Worm (Caenorhabditis elegans) whole organism, young adult: ENCODE results near the gene ZC204.12.

Experiments used
- B0019.2 ChIP-seq: fragments of 200-800 bp; sonication (Bioruptor generic); conservative IDR thresholded peaks from 2 replicates; pipeline ENCODE4 v1.3.6; 2022; ENCODE audit warnings: missing genetic modification reagents, missing genetic modification characterization, missing compliant biosample characterization
- B0261.1 ChIP-seq: sonication (generic microtip); optimal IDR thresholded peaks from 2 replicates; lab custom pipeline; 2016; ENCODE audit warnings: mild to moderate bottlenecking, missing genetic modification characterization, moderate library complexity, missing compliant biosample characterization
- C06A6.2 ChIP-seq: fragments of 200-800 bp; sonication (Bioruptor generic); conservative IDR thresholded peaks from 2 replicates; pipeline ENCODE4 v1.3.6; 2022; ENCODE audit warnings: missing genetic modification characterization, missing compliant biosample characterization
- F22D6.2 ChIP-seq: sonication (generic microtip); optimal IDR thresholded peaks from 2 replicates; lab custom pipeline; 2016; ENCODE audit warnings: mild to moderate bottlenecking, missing genetic modification characterization, missing compliant biosample characterization
- F23B12.7 ChIP-seq: sonication (generic microtip); optimal IDR thresholded peaks from 2 replicates; lab custom pipeline; 2017; ENCODE audit warnings: missing genetic modification characterization, mild to moderate bottlenecking, missing compliant biosample characterization, antibody characterized with exemption, moderate library complexity; ENCODE audit not compliant: insufficient read depth
- F57C9.4 ChIP-seq: sonication (generic microtip); optimal IDR thresholded peaks from 2 replicates; lab custom pipeline; 2017; ENCODE audit warnings: mild to moderate bottlenecking, missing genetic modification characterization, missing compliant biosample characterization
- Y53F4B.3 ChIP-seq: fragments of 200-800 bp; sonication (Bioruptor generic); IDR thresholded peaks from 2 replicates; pipeline ENCODE4 v1.3.6; 2022; ENCODE audit warnings: missing genetic modification reagents, missing genetic modification characterization, missing compliant biosample characterization
- Y95B8A.8 ChIP-seq: fragments of 200-800 bp; sonication (Bioruptor generic); IDR thresholded peaks from 2 replicates; pipeline ENCODE4 v1.3.6; 2022; ENCODE audit warnings: missing genetic modification reagents, missing genetic modification characterization, missing compliant biosample characterization
- aptf-2 ChIP-seq: fragments of 200-800 bp; sonication (Bioruptor generic); conservative IDR thresholded peaks from 2 replicates; pipeline ENCODE4 v1.3.6; 2022; ENCODE audit warnings: missing genetic modification reagents, missing genetic modification characterization, missing compliant biosample characterization
- atf-7 ChIP-seq: sonication (generic microtip); optimal IDR thresholded peaks from 2 replicates; lab custom pipeline; 2017; ENCODE audit warnings: mild to moderate bottlenecking, missing genetic modification characterization, missing compliant biosample characterization
- attf-3 ChIP-seq: fragments of 200-800 bp; sonication (Bioruptor generic); conservative IDR thresholded peaks from 2 replicates; pipeline ENCODE4 v1.3.6; 2022; ENCODE audit warnings: missing genetic modification reagents, missing genetic modification characterization, missing compliant biosample characterization
- attf-5 ChIP-seq: fragments of 200-800 bp; sonication (Bioruptor generic); optimal IDR thresholded peaks from 2 replicates; lab custom pipeline; 2018; ENCODE audit warnings: mild to moderate bottlenecking, missing genetic modification characterization, missing compliant biosample characterization
- bed-2 ChIP-seq: fragments of 200-800 bp; sonication (Bioruptor generic); IDR thresholded peaks from 2 replicates; pipeline ENCODE4 v1.3.6; 2022; ENCODE audit warnings: missing genetic modification reagents, missing genetic modification characterization, missing compliant biosample characterization
- ceh-27 ChIP-seq: fragments of 200-800 bp; sonication (Bioruptor generic); optimal IDR thresholded peaks from 2 replicates; lab custom pipeline; 2018; ENCODE audit warnings: mild to moderate bottlenecking, missing genetic modification characterization, moderate library complexity, missing compliant biosample characterization
- ceh-40 ChIP-seq: fragments of 200-800 bp; sonication (Bioruptor generic); IDR thresholded peaks from 2 replicates; pipeline ENCODE4 v1.3.6; 2022; ENCODE audit warnings: missing genetic modification characterization, missing compliant biosample characterization
- ceh-79 ChIP-seq: sonication (generic microtip); optimal IDR thresholded peaks from 2 replicates; lab custom pipeline; 2017; ENCODE audit warnings: mild to moderate bottlenecking, missing genetic modification characterization, missing compliant biosample characterization
- dox-1 ChIP-seq: fragments of 200-800 bp; sonication (Bioruptor generic); IDR thresholded peaks from 2 replicates; pipeline ENCODE4 v1.3.6; 2022; ENCODE audit warnings: missing genetic modification reagents, missing genetic modification characterization, missing compliant biosample characterization
- dpl-1 ChIP-seq: fragments of 150-350 bp; optimal IDR thresholded peaks from 2 replicates; lab custom pipeline; 2014; ENCODE audit warnings: missing biosample characterization, missing genetic modification reagents, missing genetic modification characterization
- egl-18 ChIP-seq: fragments of 200-800 bp; sonication (Bioruptor generic); IDR thresholded peaks from 2 replicates; pipeline ENCODE4 v1.3.6; 2022; ENCODE audit warnings: missing genetic modification reagents, missing genetic modification characterization, missing compliant biosample characterization
- egl-44 ChIP-seq: fragments of 200-800 bp; sonication (Bioruptor generic); IDR thresholded peaks from 2 replicates; pipeline ENCODE4 v1.3.6; 2022; ENCODE audit warnings: missing genetic modification reagents, missing genetic modification characterization, missing compliant biosample characterization
- hmg-1.2 ChIP-seq: fragments of 200-800 bp; sonication (Bioruptor generic); IDR thresholded peaks from 2 replicates; pipeline ENCODE4 v1.3.6; 2022; ENCODE audit warnings: missing genetic modification reagents, missing genetic modification characterization, missing compliant biosample characterization
- hrde-1 ChIP-seq: sonication (generic microtip); optimal IDR thresholded peaks from 2 replicates; lab custom pipeline; 2016; ENCODE audit warnings: missing genetic modification characterization, mild to moderate bottlenecking, missing compliant biosample characterization, moderate library complexity, missing genotype, missing genetic modification reagents, borderline replicate concordance
- let-607 ChIP-seq, 2 experiments: fragments of 200-800 bp in 1 of 2; sonication (Bioruptor generic) in 1 of 2; sonication (generic microtip) in 1 of 2; optimal IDR thresholded peaks; 2 replicates each; lab custom pipeline; 2016 to 2018; ENCODE audit warnings: mild to moderate bottlenecking in 2 of 2, missing compliant biosample characterization in 2 of 2, missing genetic modification characterization in 2 of 2, moderate library complexity in 2 of 2, missing genotype in 1 of 2
- lin-35 ChIP-seq, 3 experiments: fragments of 150-350 bp in 2 of 3; sonication (generic microtip) in 1 of 3; optimal IDR thresholded peaks; 2 replicates each; lab custom pipeline; 2014 to 2018; ENCODE audit warnings: missing biosample characterization in 3 of 3, missing genetic modification characterization in 3 of 3, missing genetic modification reagents in 3 of 3
- lsy-27 ChIP-seq: sonication (generic microtip); optimal IDR thresholded peaks from 2 replicates; lab custom pipeline; 2017; ENCODE audit warnings: missing genetic modification characterization, mild to moderate bottlenecking, missing compliant biosample characterization, antibody characterized with exemption, missing genotype, borderline replicate concordance; ENCODE audit not compliant: insufficient read depth
- madf-8 ChIP-seq: fragments of 200-800 bp; sonication (Bioruptor generic); conservative IDR thresholded peaks from 2 replicates; pipeline ENCODE4 v1.3.6; 2022; ENCODE audit warnings: missing genetic modification reagents, missing genetic modification characterization, missing compliant biosample characterization
- mes-4 ChIP-seq: sonication (generic microtip); optimal IDR thresholded peaks from 2 replicates; lab custom pipeline; 2016; ENCODE audit warnings: missing genotype, missing genetic modification characterization, missing compliant biosample characterization
- mxl-1 ChIP-seq: sonication (generic microtip); optimal IDR thresholded peaks from 2 replicates; lab custom pipeline; 2016; ENCODE audit warnings: missing genetic modification characterization, missing compliant biosample characterization
- nhr-120 ChIP-seq: fragments of 200-800 bp; sonication (Bioruptor generic); IDR thresholded peaks from 2 replicates; pipeline ENCODE4 v1.3.6; 2022; ENCODE audit warnings: missing genetic modification characterization, missing compliant biosample characterization
- nhr-80 ChIP-seq: sonication (generic microtip); optimal IDR thresholded peaks from 2 replicates; lab custom pipeline; 2016; ENCODE audit warnings: missing genetic modification characterization, missing compliant biosample characterization
- pha-4 ChIP-seq: fragments of 150-350 bp; sonication (generic microtip); optimal IDR thresholded peaks from 2 replicates; lab custom pipeline; 2014; ENCODE audit warnings: missing biosample characterization, missing genetic modification reagents, missing genetic modification characterization
- rcor-1 ChIP-seq: fragments of 200-800 bp; sonication (Bioruptor generic); IDR thresholded peaks from 2 replicates; pipeline ENCODE4 v1.3.6; 2022; ENCODE audit warnings: missing genetic modification reagents, missing genetic modification characterization, missing compliant biosample characterization
- rec-8 ChIP-seq, 2 experiments: sonication (generic microtip); optimal IDR thresholded peaks; 2 replicates each; lab custom pipeline; 2016; ENCODE audit warnings: mild to moderate bottlenecking in 2 of 2, missing genetic modification characterization in 2 of 2, missing genetic modification reagents in 2 of 2, missing genotype in 2 of 2, missing biosample characterization in 1 of 2, missing compliant biosample characterization in 1 of 2, moderate library complexity in 1 of 2
- rpc-1 ChIP-seq, 2 experiments: fragments of 150-350 bp in 1 of 2; sonication (generic microtip) in 1 of 2; optimal IDR thresholded peaks; 2 replicates each; lab custom pipeline; 2014 to 2018; ENCODE audit warnings: missing biosample characterization in 1 of 2, missing genetic modification characterization in 1 of 2, missing genetic modification reagents in 1 of 2, missing genotype in 1 of 2
- sdz-38 ChIP-seq: sonication (generic microtip); optimal IDR thresholded peaks from 2 replicates; lab custom pipeline; 2016; ENCODE audit warnings: missing genotype, missing genetic modification characterization, missing compliant biosample characterization
- snpc-4 ChIP-seq, 5 experiments: fragments of 150-350 bp in 1 of 5; sonication (generic microtip) in 4 of 5; optimal IDR thresholded peaks; 2 replicates each; lab custom pipeline; 2014 to 2018; ENCODE audit warnings: missing genetic modification characterization in 5 of 5, missing biosample characterization in 3 of 5, antibody characterized with exemption in 2 of 5, mild to moderate bottlenecking in 2 of 5, missing compliant biosample characterization in 2 of 5, missing genotype in 2 of 5, moderate library complexity in 2 of 5, missing genetic modification reagents in 1 of 5
- sptf-2 ChIP-seq: fragments of 200-800 bp; sonication (Bioruptor generic); optimal IDR thresholded peaks from 2 replicates; lab custom pipeline; 2018; ENCODE audit warnings: mild to moderate bottlenecking, missing genetic modification characterization, missing compliant biosample characterization
- tbp1 ChIP-seq: fragments of 200-800 bp; sonication (Bioruptor generic); optimal IDR thresholded peaks from 2 replicates; lab custom pipeline; 2018; ENCODE audit warnings: mild to moderate bottlenecking, missing genetic modification characterization, missing compliant biosample characterization
- zim-3 ChIP-seq: sonication (generic microtip); optimal IDR thresholded peaks from 2 replicates; lab custom pipeline; 2017; ENCODE audit warnings: mild to moderate bottlenecking, missing genetic modification characterization, moderate library complexity, missing compliant biosample characterization
- ztf-25 ChIP-seq: fragments of 200-800 bp; sonication (Bioruptor generic); IDR thresholded peaks from 2 replicates; pipeline ENCODE4 v1.3.6; 2022; ENCODE audit warnings: missing genetic modification reagents, missing genetic modification characterization, missing compliant biosample characterization
- ztf-6 ChIP-seq: fragments of 200-800 bp; sonication (Bioruptor generic); IDR thresholded peaks from 2 replicates; pipeline ENCODE4 v1.3.6; 2022; ENCODE audit warnings: missing genetic modification reagents, missing genetic modification characterization, missing compliant biosample characterization

ZC204.12 gene

DNA sequence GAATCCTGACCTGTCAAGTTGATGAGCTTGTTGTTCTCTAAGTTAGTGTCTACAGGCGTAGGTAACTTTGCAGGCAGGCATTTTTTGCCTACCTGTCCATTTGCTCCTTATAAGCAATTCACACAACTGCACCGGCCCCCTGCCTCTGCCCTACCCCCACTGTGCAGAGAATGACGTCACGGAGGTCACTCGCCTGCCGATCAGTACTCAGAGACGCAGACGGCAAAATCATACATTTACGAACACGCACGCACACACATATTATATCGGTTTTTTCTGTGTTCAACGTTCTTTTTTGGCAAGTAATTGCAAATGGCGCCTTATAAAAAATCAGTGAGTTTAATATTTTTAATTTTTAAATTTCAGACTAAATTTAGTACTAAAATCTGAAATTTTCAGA is 6.4 kb upstream of the ZC204.12 start, which contains the start of gene duxl-1:
Gene duxl-1 (plus strand): TSS at position 184 of the 400 bp plus-strand sequence.
- TF ChIP-seq Y95B8A.8 (GFP tag; lab: Robert Waterston, UW), result no peak
- TF ChIP-seq F23B12.7 (tag; lab: Kevin White, UChicago), result no peak
- TF ChIP-seq sdz-38, result no peak
- TF ChIP-seq attf-3 (GFP tag; lab: Robert Waterston, UW), result no peak
- peak; percentile 53; the same call in 1 of the 2 replicates for TF ChIP-seq hmg-1.2
- peak; percentile 90 for TF ChIP-seq atf-7 (tag; lab: Kevin White, UChicago)
- no peak for TF ChIP-seq pha-4 (tag; lab: Kevin White, UChicago)
- TF ChIP-seq dox-1 (GFP tag; lab: Robert Waterston, UW), result peak; percentile 22; the same call in 1 of the 2 replicates
- no peak for TF ChIP-seq bed-2
- TF ChIP-seq egl-18 (GFP tag; lab: Robert Waterston, UW), result no peak
- TF ChIP-seq nhr-120 (GFP tag; lab: Robert Waterston, UW), result no peak
- TF ChIP-seq egl-44 (GFP tag; lab: Robert Waterston, UW), result no peak
- no peak for TF ChIP-seq lsy-27
- no peak for TF ChIP-seq ceh-79 (tag; lab: Kevin White, UChicago)
- no peak for TF ChIP-seq C06A6.2 (GFP tag; lab: Robert Waterston, UW)
- no peak for TF ChIP-seq zim-3 (tag; lab: Kevin White, UChicago)
- peak; percentile 61 for TF ChIP-seq attf-5 (GFP tag; lab: Kevin White, UChicago)
- TF ChIP-seq aptf-2, result no peak
- TF ChIP-seq lin-35 (GFP tag; optimal IDR thresholded peaks at IDR 0.05; lab: Kevin White, UChicago), result no peak
- TF ChIP-seq rcor-1 (GFP tag; lab: Robert Waterston, UW), result no peak
- no peak for TF ChIP-seq dpl-1 (GFP tag; lab: Kevin White, UChicago)
- TF ChIP-seq hrde-1 (tag; lab: Kevin White, UChicago), result no peak
- TF ChIP-seq ceh-27 (GFP tag; lab: Kevin White, UChicago), result no peak
- TF ChIP-seq tbp1 (GFP tag; lab: Kevin White, UChicago), result peak; percentile 15
- TF ChIP-seq F57C9.4 (tag; lab: Kevin White, UChicago), result no peak
- TF ChIP-seq sptf-2, result no peak
- TF ChIP-seq B0019.2 (GFP tag; lab: Robert Waterston, UW), result no peak
- no peak for TF ChIP-seq Y53F4B.3 (GFP tag; lab: Robert Waterston, UW)
- TF ChIP-seq let-607 (tag; optimal IDR thresholded peaks at IDR 0.05; lab: Kevin White, UChicago), result peak in 1 of 2 experiments; percentile 3
- TF ChIP-seq snpc-4 (GFP tag; optimal IDR thresholded peaks at IDR 0.05; lab: Kevin White, UChicago), result no peak
- no peak for TF ChIP-seq snpc-4 (tag; optimal IDR thresholded peaks at IDR 0.05; lab: Kevin White, UChicago)
- no peak for TF ChIP-seq rpc-1 (optimal IDR thresholded peaks at IDR 0.05; lab: Kevin White, UChicago)
- TF ChIP-seq rpc-1 (tag; optimal IDR thresholded peaks at IDR 0.05; lab: Kevin White, UChicago), result no peak
- no peak for TF ChIP-seq madf-8 (GFP tag; lab: Robert Waterston, UW)
- TF ChIP-seq B0261.1 (tag; lab: Kevin White, UChicago), result no peak
- TF ChIP-seq ceh-40 (GFP tag; lab: Robert Waterston, UW), result no peak
- TF ChIP-seq mes-4 (tag; lab: Kevin White, UChicago), result no peak
- no peak for TF ChIP-seq rec-8 (tag; optimal IDR thresholded peaks at IDR 0.05; lab: Kevin White, UChicago)
- TF ChIP-seq mxl-1, result no peak
- no peak for TF ChIP-seq ztf-6
- peak; percentile 57 for TF ChIP-seq nhr-80 (tag; lab: Kevin White, UChicago)
- TF ChIP-seq ztf-25 (GFP tag; lab: Robert Waterston, UW), result no peak
- no peak for TF ChIP-seq F22D6.2 (tag; lab: Kevin White, UChicago)
